Fruit fly (Drosophila melanogaster) Kc167 (cell line): ENCODE results near the gene CG42763.

ENCODE experiments used
- insv ChIP-seq: fragments of >200 bp; optimal IDR thresholded peaks from 3 replicates; lab custom pipeline; 2018; ENCODE audit warnings: missing external identifiers
- psq ChIP-seq: fragments of >200 bp; optimal IDR thresholded peaks from 2 replicates; lab custom pipeline; 2017; ENCODE audit warnings: missing external identifiers

dm6 chr2L:8148514-8149085 is 3.7 kb upstream of the CG42763 start:
- no peak for TF ChIP-seq insv (lab: Kevin White, UChicago)
- no peak for TF ChIP-seq psq
